Worm (Caenorhabditis elegans) whole organism, late embryonic: ENCODE data around the gene F08B4.8.

ENCODE experiments used
- C08G9.2 ChIP-seq: sonication (generic microtip); optimal IDR thresholded peaks from 2 replicates; lab custom pipeline; 2016; ENCODE audit warnings: mild to moderate bottlenecking, missing genetic modification characterization, moderate library complexity, missing compliant biosample characterization
- C38D4.7 ChIP-seq: fragments of 200-800 bp; sonication (Bioruptor generic); optimal IDR thresholded peaks from 2 replicates; lab custom pipeline; 2018; ENCODE audit warnings: mild to moderate bottlenecking, missing genetic modification characterization, moderate library complexity, missing compliant biosample characterization
- F13H6.1 ChIP-seq: sonication (generic microtip); optimal IDR thresholded peaks from 2 replicates; lab custom pipeline; 2016; ENCODE audit warnings: missing genetic modification characterization, missing compliant biosample characterization
- T23F11.4 ChIP-seq: fragments of 200-800 bp; sonication (Bioruptor generic); optimal IDR thresholded peaks from 2 replicates; lab custom pipeline; 2018; ENCODE audit warnings: mild to moderate bottlenecking, missing genetic modification characterization, missing compliant biosample characterization
- Y22D7AL.16 ChIP-seq: sonication (generic microtip); optimal IDR thresholded peaks from 2 replicates; lab custom pipeline; 2016; ENCODE audit warnings: missing genetic modification characterization, missing compliant biosample characterization
- ahr-1 ChIP-seq: sonication (generic microtip); optimal IDR thresholded peaks from 2 replicates; lab custom pipeline; 2016; ENCODE audit warnings: missing genetic modification characterization, missing compliant biosample characterization
- ama-1 ChIP-seq: fragments of 150-350 bp; optimal IDR thresholded peaks from 2 replicates; lab custom pipeline; 2014
- ceh-14 ChIP-seq: sonication (generic microtip); optimal IDR thresholded peaks from 2 replicates; lab custom pipeline; 2016; ENCODE audit warnings: missing genotype, missing genetic modification characterization, missing compliant biosample characterization
- ceh-18 ChIP-seq: sonication (generic microtip); optimal IDR thresholded peaks from 2 replicates; lab custom pipeline; 2016; ENCODE audit warnings: missing genetic modification characterization, missing compliant biosample characterization
- ceh-19 ChIP-seq: fragments of 200-800 bp; sonication (Bioruptor generic); optimal IDR thresholded peaks from 2 replicates; lab custom pipeline; 2018; ENCODE audit warnings: mild to moderate bottlenecking, missing genetic modification characterization, missing compliant biosample characterization
- ceh-22 ChIP-seq: sonication (generic microtip); optimal IDR thresholded peaks from 2 replicates; lab custom pipeline; 2017; ENCODE audit warnings: missing biosample characterization, missing genetic modification characterization
- ceh-24 ChIP-seq: sonication (generic microtip); optimal IDR thresholded peaks from 2 replicates; lab custom pipeline; 2016; ENCODE audit warnings: mild to moderate bottlenecking, missing genetic modification characterization, missing compliant biosample characterization
- ceh-30 ChIP-seq: fragments of 150-350 bp; optimal IDR thresholded peaks from 2 replicates; lab custom pipeline; 2014; ENCODE audit warnings: missing biosample characterization, missing genetic modification characterization
- ceh-31 ChIP-seq: sonication (generic microtip); optimal IDR thresholded peaks from 2 replicates; lab custom pipeline; 2016; ENCODE audit warnings: missing genetic modification characterization, missing compliant biosample characterization
- ceh-34 ChIP-seq: sonication (generic microtip); optimal IDR thresholded peaks from 2 replicates; lab custom pipeline; 2016; ENCODE audit warnings: mild to moderate bottlenecking, missing genetic modification characterization, missing compliant biosample characterization
- ceh-45 ChIP-seq: fragments of 200-800 bp; sonication (Bioruptor generic); IDR thresholded peaks from 2 replicates; pipeline ENCODE4 v1.3.6; 2022; ENCODE audit warnings: missing genetic modification reagents, missing genetic modification characterization, missing compliant biosample characterization
- ceh-48 ChIP-seq: sonication (generic microtip); optimal IDR thresholded peaks from 2 replicates; lab custom pipeline; 2016; ENCODE audit warnings: missing genetic modification characterization, inconsistent platforms, missing compliant biosample characterization
- ceh-9 ChIP-seq: sonication (generic microtip); optimal IDR thresholded peaks from 2 replicates; lab custom pipeline; 2016; ENCODE audit warnings: mild to moderate bottlenecking, missing genetic modification characterization, inconsistent platforms, missing compliant biosample characterization
- che-1 ChIP-seq: sonication (generic microtip); optimal IDR thresholded peaks from 2 replicates; lab custom pipeline; 2016; ENCODE audit warnings: mild to moderate bottlenecking, missing genetic modification characterization, missing compliant biosample characterization
- dve-1 ChIP-seq: sonication (generic microtip); optimal IDR thresholded peaks from 2 replicates; lab custom pipeline; 2017; ENCODE audit warnings: antibody characterized with exemption, mild to moderate bottlenecking, missing genetic modification characterization, missing compliant biosample characterization
- elt-2 ChIP-seq: sonication (generic microtip); optimal IDR thresholded peaks from 2 replicates; lab custom pipeline; 2016; ENCODE audit warnings: missing genetic modification reagents, missing genetic modification characterization, missing compliant biosample characterization
- fkh-10 ChIP-seq: fragments of 150-350 bp; optimal IDR thresholded peaks from 2 replicates; lab custom pipeline; 2014; ENCODE audit warnings: missing biosample characterization, missing genetic modification reagents, missing genetic modification characterization
- gmeb-2 ChIP-seq: sonication (generic microtip); optimal IDR thresholded peaks from 2 replicates; lab custom pipeline; 2016; ENCODE audit warnings: missing genetic modification characterization, inconsistent platforms, missing compliant biosample characterization
- hlh-15 ChIP-seq: sonication (generic microtip); optimal IDR thresholded peaks from 2 replicates; lab custom pipeline; 2016; ENCODE audit warnings: missing genetic modification characterization, missing compliant biosample characterization
- hlh-6 ChIP-seq: sonication (generic microtip); optimal IDR thresholded peaks from 2 replicates; lab custom pipeline; 2016; ENCODE audit warnings: missing genotype, missing genetic modification characterization, missing compliant biosample characterization
- lim-6 ChIP-seq: sonication (generic microtip); optimal IDR thresholded peaks from 2 replicates; lab custom pipeline; 2016; ENCODE audit warnings: missing genetic modification characterization, missing compliant biosample characterization
- madf-2 ChIP-seq: sonication (generic microtip); optimal IDR thresholded peaks from 2 replicates; lab custom pipeline; 2017; ENCODE audit warnings: missing genetic modification characterization, missing compliant biosample characterization
- mec-3 ChIP-seq: sonication (generic microtip); optimal IDR thresholded peaks from 2 replicates; lab custom pipeline; 2016; ENCODE audit warnings: borderline replicate concordance, missing genetic modification characterization, missing compliant biosample characterization
- nfya-1 ChIP-seq: sonication (generic microtip); optimal IDR thresholded peaks from 2 replicates; lab custom pipeline; 2017; ENCODE audit warnings: missing genetic modification characterization, mild to moderate bottlenecking, missing compliant biosample characterization, antibody characterized with exemption, moderate library complexity
- nhr-232 ChIP-seq: sonication (generic microtip); optimal IDR thresholded peaks from 2 replicates; lab custom pipeline; 2016; ENCODE audit warnings: missing genetic modification characterization, missing compliant biosample characterization
- odd-2 ChIP-seq: sonication (generic microtip); optimal IDR thresholded peaks from 2 replicates; lab custom pipeline; 2017; ENCODE audit warnings: antibody characterized with exemption, mild to moderate bottlenecking, missing genetic modification characterization, missing compliant biosample characterization
- pag-3 ChIP-seq: sonication (generic microtip); optimal IDR thresholded peaks from 2 replicates; lab custom pipeline; 2016; ENCODE audit warnings: missing compliant biosample characterization, missing genetic modification characterization, borderline replicate concordance
- pat-9 ChIP-seq: fragments of 200-800 bp; sonication (Bioruptor generic); optimal IDR thresholded peaks from 2 replicates; lab custom pipeline; 2018; ENCODE audit warnings: mild to moderate bottlenecking, missing genetic modification characterization, moderate library complexity, missing compliant biosample characterization
- pha-2 ChIP-seq: sonication (generic microtip); optimal IDR thresholded peaks from 2 replicates; lab custom pipeline; 2017; ENCODE audit warnings: mild to moderate bottlenecking, missing genetic modification characterization, missing compliant biosample characterization
- pha-4 ChIP-seq: fragments of 150-350 bp; optimal IDR thresholded peaks from 2 replicates; lab custom pipeline; 2018; ENCODE audit warnings: missing biosample characterization, missing genetic modification reagents, missing genetic modification characterization
- pqm-1 ChIP-seq: sonication (generic microtip); optimal IDR thresholded peaks from 2 replicates; lab custom pipeline; 2016; ENCODE audit warnings: missing genetic modification characterization, missing compliant biosample characterization
- rnt-1 ChIP-seq: sonication (generic microtip); optimal IDR thresholded peaks from 2 replicates; lab custom pipeline; 2016; ENCODE audit warnings: missing genetic modification characterization, missing compliant biosample characterization
- sdc-2 ChIP-seq: sonication (generic microtip); optimal IDR thresholded peaks from 2 replicates; lab custom pipeline; 2016; ENCODE audit warnings: missing genotype, missing genetic modification characterization, missing compliant biosample characterization
- syd-9 ChIP-seq: sonication (generic microtip); optimal IDR thresholded peaks from 2 replicates; lab custom pipeline; 2016; ENCODE audit warnings: mild to moderate bottlenecking, missing genetic modification characterization, moderate library complexity, missing compliant biosample characterization
- tbx-2 ChIP-seq: sonication (generic microtip); optimal IDR thresholded peaks from 2 replicates; lab custom pipeline; 2016; ENCODE audit warnings: missing genetic modification characterization, missing compliant biosample characterization
- ttx-3 ChIP-seq: sonication (generic microtip); optimal IDR thresholded peaks from 2 replicates; lab custom pipeline; 2016; ENCODE audit warnings: missing genetic modification reagents, missing genetic modification characterization, missing compliant biosample characterization
- unc-3 ChIP-seq, 2 experiments: fragments of 200-800 bp in 1 of 2; sonication (Bioruptor generic) in 1 of 2; sonication (generic microtip) in 1 of 2; conservative IDR thresholded peaks in 1 of 2; optimal IDR thresholded peaks in 1 of 2; 2 replicates each; pipeline versions ENCODE4 v1.3.6 to Lab custom; 2016 to 2022; ENCODE audit warnings: missing compliant biosample characterization in 2 of 2, missing genetic modification characterization in 2 of 2, missing genetic modification reagents in 1 of 2
- unc-42 ChIP-seq: sonication (generic microtip); optimal IDR thresholded peaks from 2 replicates; lab custom pipeline; 2016; ENCODE audit warnings: missing genotype, missing genetic modification characterization, missing compliant biosample characterization
- unc-55 ChIP-seq: sonication (generic microtip); optimal IDR thresholded peaks from 2 replicates; lab custom pipeline; 2017; ENCODE audit warnings: missing biosample characterization, missing genetic modification reagents, missing genetic modification characterization
- unc-86 ChIP-seq: sonication (generic microtip); optimal IDR thresholded peaks from 2 replicates; lab custom pipeline; 2016; ENCODE audit warnings: missing genetic modification characterization, missing compliant biosample characterization
- ztf-16 ChIP-seq: sonication (generic microtip); optimal IDR thresholded peaks from 2 replicates; lab custom pipeline; 2017; ENCODE audit warnings: missing genetic modification characterization, missing compliant biosample characterization

Gene F08B4.8

DNA sequence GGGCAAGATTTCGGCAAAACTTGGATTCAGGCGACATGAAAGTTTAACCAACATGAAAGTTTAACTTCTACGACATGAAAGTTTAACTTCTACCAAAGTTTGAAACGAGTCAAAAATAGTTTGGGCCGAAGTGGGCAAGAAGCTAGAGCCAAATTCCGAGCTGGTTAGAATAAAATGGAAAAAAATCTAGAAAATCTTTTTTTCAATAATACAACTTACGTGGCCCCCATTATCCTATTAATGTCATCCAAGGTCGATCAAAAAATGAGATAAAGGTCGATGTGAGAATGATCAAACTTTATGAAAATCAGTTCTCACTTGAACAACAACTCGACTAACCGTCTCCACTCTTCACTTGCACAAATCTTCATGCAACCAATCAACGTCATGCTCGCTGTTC, at the start of gene F08B4.8:
F08B4.8 (plus strand) TSS at position 301 of the 400 bp plus-strand sequence.
- TF ChIP-seq ahr-1 (tag; lab: Kevin White, UChicago) = no peak
- TF ChIP-seq pha-4 = no peak
- no peak for TF ChIP-seq ceh-30 (tag; lab: Kevin White, UChicago)
- no peak for TF ChIP-seq C08G9.2 (tag; lab: Kevin White, UChicago)
- no peak for TF ChIP-seq ceh-34 (tag; lab: Kevin White, UChicago)
- no peak for TF ChIP-seq ceh-48 (tag; lab: Kevin White, UChicago)
- no peak for TF ChIP-seq pat-9 (tag; lab: Kevin White, UChicago)
- TF ChIP-seq mec-3 (tag; lab: Kevin White, UChicago) = no peak
- no peak for TF ChIP-seq unc-86 (tag; lab: Kevin White, UChicago)
- no peak for TF ChIP-seq syd-9 (tag; lab: Kevin White, UChicago)
- TF ChIP-seq pha-2 (tag; lab: Kevin White, UChicago) = no peak

DNA sequence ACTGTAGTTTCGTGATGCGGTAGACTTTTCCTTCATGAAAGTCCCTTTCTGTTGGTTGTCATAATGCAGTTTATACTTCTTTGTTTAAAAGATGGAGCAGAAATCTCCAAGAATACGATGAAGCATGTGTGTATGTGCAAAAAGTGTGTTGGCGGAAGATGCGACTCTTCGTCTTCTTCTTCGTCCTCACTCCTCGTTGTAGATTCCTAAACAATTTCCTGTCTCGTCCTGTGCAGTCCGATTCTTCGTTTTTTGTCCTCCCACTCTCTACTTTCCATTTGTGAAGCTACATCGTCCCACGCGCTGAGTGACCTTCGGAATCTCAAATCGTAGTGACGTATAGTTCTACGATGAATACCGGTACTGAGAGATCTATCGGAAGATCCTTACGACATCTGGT, 49.1 kb upstream of the F08B4.8 start:
- TF ChIP-seq F13H6.1 (tag; lab: Kevin White, UChicago) = no peak
- no peak for TF ChIP-seq ceh-14 (tag; lab: Kevin White, UChicago)

DNA sequence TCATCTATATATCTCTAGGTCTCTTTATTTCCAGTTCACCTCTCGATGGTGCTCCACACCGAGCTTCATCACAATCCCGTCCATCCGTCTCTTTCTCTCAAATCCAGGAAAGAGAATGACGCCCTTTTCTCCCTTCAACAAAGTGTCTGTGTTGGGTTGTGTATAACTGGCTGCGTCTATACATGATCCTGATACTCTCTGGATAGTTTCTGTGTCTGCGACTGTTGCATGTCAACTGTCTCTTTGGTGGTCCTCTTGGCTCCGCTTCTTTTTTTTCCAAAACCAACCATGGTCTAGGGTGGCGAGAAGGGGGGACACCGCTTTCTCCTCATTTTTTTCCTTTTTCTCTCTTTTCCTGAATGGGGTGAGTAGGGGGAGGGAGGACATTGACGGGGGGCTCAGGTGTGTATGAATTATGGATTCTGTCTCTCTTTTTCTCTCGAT, 47.8 kb upstream of the F08B4.8 start:
- TF ChIP-seq ztf-16 (tag; lab: Kevin White, UChicago) (no peak), rnt-1 (no peak), ceh-18 (tag; lab: Kevin White, UChicago) (peak; percentile 62), C38D4.7 (GFP tag; lab: Kevin White, UChicago) (no peak), pat-9 (tag; lab: Kevin White, UChicago) (no peak), dve-1 (tag; lab: Kevin White, UChicago) (no peak), ceh-24 (tag; lab: Kevin White, UChicago) (no peak), ceh-9 (tag; lab: Kevin White, UChicago) (no peak), che-1 (tag; lab: Kevin White, UChicago) (no peak), syd-9 (tag; lab: Kevin White, UChicago) (no peak), unc-86 (tag; lab: Kevin White, UChicago) (no peak), ceh-30 (tag; lab: Kevin White, UChicago) (no peak), gmeb-2 (tag; lab: Kevin White, UChicago) (no peak), pqm-1 (no peak), odd-2 (tag; lab: Kevin White, UChicago) (no peak), hlh-15 (tag; lab: Kevin White, UChicago) (no peak), lim-6 (tag; lab: Kevin White, UChicago) (peak; percentile 12), nfya-1 (peak; percentile 64), unc-42 (tag; lab: Kevin White, UChicago) (peak; percentile 22), pag-3 (tag; lab: Kevin White, UChicago) (no peak), fkh-10 (no peak), hlh-6 (tag; lab: Kevin White, UChicago) (no peak), sdc-2 (no peak), ceh-22 (tag; lab: Kevin White, UChicago) (no peak), ceh-45 (GFP tag; lab: Robert Waterston, UW) (no peak), ceh-19 (GFP tag; lab: Kevin White, UChicago) (peak; percentile 37), mec-3 (tag; lab: Kevin White, UChicago) (no peak), T23F11.4 (no peak), nhr-232 (no peak), ama-1 (lab: Kevin White, UChicago) (no peak), unc-3 (GFP tag; conservative IDR thresholded peaks at IDR 0.05; lab: Robert Waterston, UW) (no peak), unc-3 (tag; optimal IDR thresholded peaks at IDR 0.05; lab: Kevin White, UChicago) (no peak), C08G9.2 (tag; lab: Kevin White, UChicago) (no peak), Y22D7AL.16 (tag; lab: Kevin White, UChicago) (no peak), tbx-2 (tag; lab: Kevin White, UChicago) (peak; percentile 37), unc-55 (peak; percentile 86), ceh-31 (tag; lab: Kevin White, UChicago) (peak; percentile 68), ttx-3 (no peak), elt-2 (tag; lab: Kevin White, UChicago) (no peak), madf-2 (tag; lab: Kevin White, UChicago) (peak; percentile 11)
